Fruit fly (Drosophila melanogaster) whole organism, pupa: ENCODE data around the gene Vps45.
A peak's percentile ranks its signal among the peaks of the same experiment; 100 is the strongest.

Experiments used
- CG10348 ChIP-seq: fragments of 200-800 bp; sonication (Bioruptor generic); IDR thresholded peaks from 2 replicates; pipeline ENCODE4 v1.3.6; 2022; ENCODE audit warnings: missing biosample characterization, missing genetic modification characterization
- CG12605 ChIP-seq: fragments of 200-800 bp; sonication (Bioruptor generic); IDR thresholded peaks from 2 replicates; pipeline ENCODE4 v1.3.6; 2022; ENCODE audit warnings: missing biosample characterization, missing genetic modification characterization
- CG13204 ChIP-seq: fragments of 200-800 bp; sonication (Bioruptor generic); optimal IDR thresholded peaks from 2 replicates; lab custom pipeline; 2018; ENCODE audit warnings: missing biosample characterization, mild to moderate bottlenecking, missing genetic modification characterization, moderate library complexity
- CG14655 ChIP-seq: fragments of 200-800 bp; sonication (Bioruptor generic); optimal IDR thresholded peaks from 3 replicates; lab custom pipeline; 2017; ENCODE audit warnings: mild to moderate bottlenecking, missing biosample characterization, missing genetic modification reagents, missing genetic modification characterization
- CG15710 ChIP-seq: fragments of 200-800 bp; sonication (Bioruptor generic); optimal IDR thresholded peaks from 2 replicates; lab custom pipeline; 2018; ENCODE audit warnings: missing biosample characterization, mild to moderate bottlenecking, missing genetic modification characterization, moderate library complexity
- CG17806 ChIP-seq: fragments of 200-800 bp; sonication (Bioruptor generic); optimal IDR thresholded peaks from 2 replicates; lab custom pipeline; 2018; ENCODE audit warnings: missing biosample characterization, mild to moderate bottlenecking, missing genetic modification characterization, moderate library complexity
- CG32121 ChIP-seq: fragments of 200-800 bp; sonication (Bioruptor generic); IDR thresholded peaks from 2 replicates; pipeline ENCODE4 v1.3.6; 2022; ENCODE audit warnings: missing biosample characterization, missing genetic modification characterization
- CG34367 ChIP-seq: fragments of 200-800 bp; sonication (Bioruptor generic); optimal IDR thresholded peaks from 2 replicates; lab custom pipeline; 2018; ENCODE audit warnings: missing biosample characterization, mild to moderate bottlenecking, missing genetic modification characterization
- CG4496 ChIP-seq: fragments of 200-800 bp; sonication (Bioruptor generic); IDR thresholded peaks from 3 replicates; pipeline ENCODE4 v1.3.6; 2022; ENCODE audit warnings: missing biosample characterization, missing genetic modification characterization
- CG8159 ChIP-seq: fragments of 200-800 bp; sonication (Bioruptor generic); optimal IDR thresholded peaks from 3 replicates; lab custom pipeline; 2018; ENCODE audit warnings: missing biosample characterization, mild to moderate bottlenecking, missing genetic modification characterization, moderate library complexity
- CG8301 ChIP-seq: fragments of 200-800 bp; sonication (Bioruptor generic); optimal IDR thresholded peaks from 2 replicates; lab custom pipeline; 2018; ENCODE audit warnings: missing biosample characterization, mild to moderate bottlenecking, missing genetic modification characterization
- CG9948 ChIP-seq: fragments of 200-800 bp; sonication (Bioruptor generic); optimal IDR thresholded peaks from 2 replicates; lab custom pipeline; 2018; ENCODE audit warnings: missing biosample characterization, mild to moderate bottlenecking, missing genetic modification characterization, moderate library complexity
- D1 ChIP-seq: fragments of 200-800 bp; sonication (Bioruptor generic); optimal IDR thresholded peaks from 2 replicates; lab custom pipeline; 2018; ENCODE audit warnings: missing biosample characterization, mild to moderate bottlenecking, missing genetic modification characterization, moderate library complexity
- EcR ChIP-seq: fragments of 200-800 bp; sonication (Bioruptor generic); optimal IDR thresholded peaks from 3 replicates; lab custom pipeline; 2019; ENCODE audit warnings: missing biosample characterization, missing genetic modification characterization, mild to moderate bottlenecking, moderate library complexity, missing genetic modification reagents
- Ets98B ChIP-seq: fragments of 200-800 bp; sonication (Bioruptor generic); IDR thresholded peaks from 2 replicates; pipeline ENCODE4 v1.3.6; 2022; ENCODE audit warnings: missing biosample characterization, missing genetic modification characterization
- Pif1A ChIP-seq: fragments of 200-800 bp; sonication (Bioruptor generic); optimal IDR thresholded peaks from 3 replicates; lab custom pipeline; 2016; ENCODE audit warnings: missing biosample characterization, missing genetic modification characterization
- Pif1B ChIP-seq: fragments of 200-800 bp; sonication (Bioruptor generic); optimal IDR thresholded peaks from 3 replicates; lab custom pipeline; 2016; ENCODE audit warnings: missing biosample characterization, missing genetic modification characterization
- Snoo ChIP-seq: fragments of 200-800 bp; sonication (Bioruptor generic); optimal IDR thresholded peaks from 3 replicates; lab custom pipeline; 2017; ENCODE audit warnings: missing biosample characterization, mild to moderate bottlenecking, missing genetic modification characterization, inconsistent platforms
- fd96Ca ChIP-seq: fragments of 200-800 bp; sonication (Bioruptor generic); IDR thresholded peaks from 3 replicates; pipeline ENCODE4 v1.3.6; 2022; ENCODE audit warnings: missing biosample characterization, missing genetic modification characterization
- gl ChIP-seq: fragments of 200-800 bp; sonication (Bioruptor generic); optimal IDR thresholded peaks from 2 replicates; lab custom pipeline; 2018; ENCODE audit warnings: missing biosample characterization, mild to moderate bottlenecking, missing genetic modification characterization
- rn ChIP-seq: fragments of 200-800 bp; sonication (Bioruptor generic); IDR thresholded peaks from 2 replicates; pipeline ENCODE4 v1.3.6; 2022; ENCODE audit warnings: missing biosample characterization, missing genetic modification characterization

Vps45 gene

DNA sequence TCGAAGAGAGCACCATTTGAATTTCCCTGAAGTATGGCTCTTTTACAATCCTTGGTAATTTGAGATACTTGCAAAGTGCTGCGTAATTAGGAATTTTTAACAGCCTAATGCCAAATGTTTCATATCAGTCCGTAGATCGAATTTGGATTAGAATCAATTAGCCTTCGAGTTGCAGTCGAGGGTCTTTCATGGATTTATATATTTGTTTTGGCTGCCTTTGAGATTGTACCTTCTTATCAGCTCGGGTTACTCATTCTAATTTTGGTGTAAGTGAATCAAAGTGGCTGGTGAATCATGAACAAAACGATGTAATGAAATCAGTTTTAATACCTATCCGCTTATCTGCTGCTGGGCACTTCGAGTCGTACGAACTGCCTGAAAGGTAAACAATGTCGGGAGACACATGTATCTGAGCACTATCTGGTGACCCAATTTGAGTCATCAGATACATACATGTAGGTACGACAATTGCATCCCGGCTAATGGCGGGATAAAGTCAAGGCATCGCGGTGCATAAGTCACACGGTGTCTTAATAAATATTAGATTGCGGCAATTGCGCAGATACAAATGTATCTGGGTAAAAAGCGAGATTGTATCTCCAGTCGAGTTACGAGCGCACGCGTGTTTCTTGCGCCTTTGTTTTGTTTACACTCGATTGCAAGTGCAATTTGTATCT lies 32.1 kb downstream of the Vps45 start:
- no peak for TF ChIP-seq CG8301 (tag; lab: Kevin White, UChicago)
- no peak for TF ChIP-seq D1

DNA sequence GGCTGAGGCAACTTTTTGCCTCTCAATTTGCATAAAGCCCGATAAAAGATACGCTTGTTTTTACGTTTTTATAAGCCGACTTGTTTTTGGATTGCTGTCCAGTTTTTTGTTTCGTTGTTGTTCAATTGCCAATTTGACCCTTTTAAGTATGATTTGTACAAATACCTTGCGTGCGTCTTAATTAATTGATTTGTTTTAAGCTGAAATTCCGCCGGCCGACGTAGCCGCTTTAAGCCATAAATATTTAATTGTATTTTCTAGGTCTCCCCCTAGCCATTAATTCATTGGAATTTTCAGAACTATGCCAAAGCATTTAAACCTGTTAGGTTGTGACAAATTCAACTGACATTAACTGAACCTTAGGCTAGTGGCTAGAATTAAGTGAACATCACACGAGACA lies 32.9 kb downstream of the Vps45 start:
- TF ChIP-seq Pif1B (GFP tag; lab: Kevin White, UChicago) = no peak
- TF ChIP-seq CG13204 = no peak
- no peak for TF ChIP-seq CG15710 (tag; lab: Kevin White, UChicago)
- no peak for TF ChIP-seq CG4496 (GFP tag; lab: Robert Waterston, UW)
- no peak for TF ChIP-seq CG10348
- TF ChIP-seq CG17806 (tag; lab: Kevin White, UChicago) = no peak
- TF ChIP-seq CG9948 = no peak
- TF ChIP-seq CG34367 (tag; lab: Kevin White, UChicago) = no peak
- no peak for TF ChIP-seq CG8301 (tag; lab: Kevin White, UChicago)
- no peak for TF ChIP-seq Snoo
- no peak for TF ChIP-seq CG14655 (GFP tag; lab: Kevin White, UChicago)
- TF ChIP-seq Ets98B (GFP tag; lab: Robert Waterston, UW) = no peak
- TF ChIP-seq, all 21 proteins: peak for 0

DNA sequence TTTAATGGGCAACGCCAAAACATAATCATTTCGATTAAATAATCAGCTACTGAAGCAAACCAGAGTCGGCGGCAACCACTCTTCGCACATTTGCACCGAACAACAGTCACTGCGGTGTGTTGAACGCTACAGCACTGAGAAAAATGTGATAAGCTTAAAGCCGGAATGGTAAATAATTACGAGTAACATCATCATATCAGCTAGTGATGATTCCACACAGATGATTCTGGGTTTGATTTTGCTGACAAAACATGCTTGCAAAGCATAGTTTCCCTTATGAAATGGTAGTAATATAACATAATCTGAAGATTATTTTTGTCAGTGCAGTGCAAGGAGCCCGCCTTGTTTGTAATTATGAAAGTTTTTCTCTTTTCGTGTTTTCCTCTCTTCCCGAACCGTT lies 34.4 kb downstream of the Vps45 start:
- TF ChIP-seq EcR (GFP tag; lab: Kevin White, UChicago) (no peak), CG15710 (tag; lab: Kevin White, UChicago) (peak; percentile 58), Snoo (peak; percentile 27), Pif1A (GFP tag; lab: Kevin White, UChicago) (peak; percentile 85), CG12605 (GFP tag; lab: Robert Waterston, UW) (peak; percentile 73), CG17806 (tag; lab: Kevin White, UChicago) (peak; percentile 75), CG32121 (GFP tag; lab: Robert Waterston, UW) (peak; percentile 76), CG8159 (peak; percentile 67), CG34367 (tag; lab: Kevin White, UChicago) (peak; percentile 47), CG10348 (peak; percentile 48; the same call in 1 of the 2 replicates), CG4496 (GFP tag; lab: Robert Waterston, UW) (peak; percentile 82), CG14655 (GFP tag; lab: Kevin White, UChicago) (peak; percentile 92), D1 (peak; percentile 20), Ets98B (GFP tag; lab: Robert Waterston, UW) (peak; percentile 68), CG13204 (peak; percentile 6), CG8301 (tag; lab: Kevin White, UChicago) (peak; percentile 94), gl (tag; lab: Kevin White, UChicago) (peak; percentile 6), rn (GFP tag; lab: Robert Waterston, UW) (peak; percentile 38; the same call in 1 of the 2 replicates), fd96Ca (peak; percentile 87), CG9948 (peak; percentile 75), Pif1B (GFP tag; lab: Kevin White, UChicago) (peak; percentile 77)

DNA sequence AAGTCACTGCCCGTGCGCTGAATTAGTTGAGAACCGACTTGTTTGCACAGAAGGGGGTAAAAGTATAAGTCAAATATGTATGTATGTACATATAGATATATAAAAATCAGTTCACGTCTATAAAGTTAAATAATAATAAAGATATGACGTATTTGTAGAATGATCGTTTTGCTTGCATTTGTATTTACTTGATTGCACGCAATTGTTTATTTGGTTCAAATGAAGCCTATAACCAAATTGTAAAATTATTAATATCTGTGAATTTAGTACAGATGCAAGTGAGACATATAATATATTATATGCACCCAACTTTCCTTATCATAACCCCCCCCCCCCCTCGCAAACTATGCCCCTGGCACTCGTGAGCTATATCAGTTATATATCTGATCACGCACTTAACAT lies 36.8 kb downstream of the Vps45 start:
- TF ChIP-seq Snoo = no peak
- TF ChIP-seq CG13204 = no peak
- TF ChIP-seq Pif1A (GFP tag; lab: Kevin White, UChicago) = peak; percentile 45
- no peak for TF ChIP-seq rn (GFP tag; lab: Robert Waterston, UW)
- TF ChIP-seq fd96Ca = no peak
- no peak for TF ChIP-seq EcR (GFP tag; lab: Kevin White, UChicago)
- peak; percentile 6 for TF ChIP-seq CG9948
- peak; percentile 31 for TF ChIP-seq Pif1B (GFP tag; lab: Kevin White, UChicago)
- TF ChIP-seq CG8301 (tag; lab: Kevin White, UChicago) = peak; percentile 27
- peak; percentile 22 for TF ChIP-seq gl (tag; lab: Kevin White, UChicago)
- no peak for TF ChIP-seq CG32121 (GFP tag; lab: Robert Waterston, UW)
- TF ChIP-seq D1 = no peak
- peak; percentile 40 for TF ChIP-seq Ets98B (GFP tag; lab: Robert Waterston, UW)
- no peak for TF ChIP-seq CG12605 (GFP tag; lab: Robert Waterston, UW)
- TF ChIP-seq CG15710 (tag; lab: Kevin White, UChicago) = peak; percentile 40
- peak; percentile 25 for TF ChIP-seq CG14655 (GFP tag; lab: Kevin White, UChicago)
- peak; percentile 51; the same call in 2 of the 3 replicates for TF ChIP-seq CG4496 (GFP tag; lab: Robert Waterston, UW)
- no peak for TF ChIP-seq CG10348
- TF ChIP-seq CG34367 (tag; lab: Kevin White, UChicago) = no peak
- peak; percentile 61 for TF ChIP-seq CG8159
- TF ChIP-seq CG17806 (tag; lab: Kevin White, UChicago) = peak; percentile 45

DNA sequence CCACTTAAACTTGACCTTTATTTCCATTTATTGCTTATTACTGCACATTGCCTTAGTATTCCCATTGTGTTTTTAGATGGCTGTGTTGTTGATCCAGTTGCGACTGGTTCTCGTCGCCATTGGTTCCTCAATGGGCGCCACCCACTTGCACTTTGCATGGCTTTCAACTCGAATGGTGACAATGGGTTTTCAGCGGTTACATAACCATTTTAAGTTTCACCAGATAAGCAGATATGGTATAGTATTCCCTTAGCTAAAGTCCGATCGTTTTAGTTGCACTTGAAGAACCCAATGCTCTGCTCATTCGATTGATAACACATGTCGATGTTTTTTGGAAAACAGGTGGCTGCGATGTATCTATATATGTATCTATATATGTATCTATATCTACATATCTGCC lies 38.2 kb downstream of the Vps45 start:
- TF ChIP-seq D1 (no peak), CG32121 (GFP tag; lab: Robert Waterston, UW) (no peak), CG15710 (tag; lab: Kevin White, UChicago) (peak; percentile 7), CG14655 (GFP tag; lab: Kevin White, UChicago) (no peak), Snoo (no peak), CG9948 (no peak), Ets98B (GFP tag; lab: Robert Waterston, UW) (no peak)
